Worm (Caenorhabditis elegans) whole organism, midembryonic: Measurements from ENCODE around the gene dpy-10.

Experiments used
- flt-1 ChIP-seq: fragments of 200-800 bp; sonication (Bioruptor generic); IDR thresholded peaks from 2 replicates; pipeline ENCODE4 v1.3.6; 2022; ENCODE audit warnings: missing genetic modification characterization, missing compliant biosample characterization
- ref-1 ChIP-seq: fragments of 200-800 bp; sonication (Bioruptor generic); conservative IDR thresholded peaks from 2 replicates; pipeline ENCODE4 v1.3.6; 2022; ENCODE audit warnings: missing genetic modification reagents, missing genetic modification characterization, missing compliant biosample characterization

DNA sequence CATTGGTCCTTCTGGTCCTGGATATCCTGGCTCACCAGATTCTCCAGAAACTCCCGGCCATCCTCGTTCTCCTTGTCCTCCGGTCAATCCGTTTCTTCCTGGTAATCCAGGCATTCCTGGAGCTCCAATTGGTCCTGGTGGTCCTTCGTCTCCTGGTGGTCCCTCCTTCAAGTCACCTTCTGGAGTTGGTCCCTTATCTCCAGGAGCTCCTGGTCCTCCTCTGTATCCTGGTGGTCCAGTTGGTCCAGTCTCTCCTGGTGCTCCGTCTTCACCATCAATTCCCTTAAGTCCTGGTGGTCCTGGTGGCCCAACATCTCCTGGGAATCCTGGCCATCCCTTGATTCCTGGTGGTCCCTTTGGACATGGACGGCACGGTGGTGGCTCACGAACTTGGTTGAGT, 1.4 kb downstream of the dpy-10 start:
- TF ChIP-seq ref-1 (GFP tag; lab: Robert Waterston, UW) (no peak), flt-1 (GFP tag; lab: Robert Waterston, UW) (no peak)
